Fruit fly (Drosophila melanogaster): Measurements from ENCODE around the gene nac.

The nac gene

DNA sequence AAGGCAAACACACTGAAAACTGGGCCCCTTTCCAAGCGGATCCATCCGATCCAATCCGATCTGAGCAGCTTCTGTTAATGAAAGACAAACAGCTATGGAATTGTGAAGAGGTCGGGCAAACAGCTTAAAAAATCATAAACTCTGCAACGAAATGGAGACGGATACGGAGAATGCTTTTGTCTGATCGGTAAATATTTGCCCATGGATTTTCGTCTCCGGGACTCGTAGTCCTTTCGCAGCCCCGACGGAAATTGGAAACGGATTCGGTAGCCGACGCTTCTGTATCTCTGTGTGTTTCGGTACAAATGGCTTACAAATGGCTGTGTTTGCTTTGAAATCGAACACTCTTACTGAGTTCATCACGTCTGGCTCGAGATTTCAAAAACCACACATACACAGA lies 23.1 kb upstream of the nac start:
- no peak for TF ChIP-seq CG11902 (GFP tag; optimal IDR thresholded peaks at IDR 0.05)
- peak; percentile 33 for TF ChIP-seq fkh (GFP tag; optimal IDR thresholded peaks at IDR 0.05)
- TF ChIP-seq CG6854 (GFP tag; optimal IDR thresholded peaks at IDR 0.05), result no peak
- no peak for TF ChIP-seq CG34406 (GFP tag; optimal IDR thresholded peaks at IDR 0.05)

DNA sequence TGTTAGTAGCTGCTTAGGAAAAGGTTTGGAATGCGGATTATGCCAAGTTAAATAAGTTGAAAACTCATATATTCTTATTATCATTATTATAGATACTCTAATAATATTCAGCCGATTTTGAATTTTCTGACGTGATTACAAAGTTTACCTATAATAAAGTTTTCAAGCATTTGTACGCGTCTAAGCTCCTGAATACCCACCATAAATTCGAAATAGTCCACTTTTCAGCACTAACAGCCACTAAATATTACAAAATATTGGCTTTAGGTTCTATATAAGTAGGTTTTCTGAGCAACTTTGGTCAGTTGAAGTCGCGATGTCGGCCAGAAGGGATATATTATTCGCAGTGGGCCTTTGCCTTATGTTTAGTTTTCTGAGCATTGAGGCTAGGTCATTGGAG lies 20.2 kb upstream of the nac start, which contains the start of gene CG7443:
TSS of gene CG7443 (plus strand) at position 301 of the 400 bp plus-strand sequence.
- TF ChIP-seq CG10669 (GFP tag; optimal IDR thresholded peaks at IDR 0.05) (no peak), pdm3 (GFP tag; optimal IDR thresholded peaks at IDR 0.05) (no peak), CG10631 (GFP tag; optimal IDR thresholded peaks at IDR 0.05) (no peak), Eip75B (GFP tag; optimal IDR thresholded peaks at IDR 0.05) (no peak), Eip93F (GFP tag; optimal IDR thresholded peaks at IDR 0.05) (no peak), achi (GFP tag; optimal IDR thresholded peaks at IDR 0.05) (no peak), fd85E (GFP tag; optimal IDR thresholded peaks at IDR 0.05) (no peak), Ets96B (tag; optimal IDR thresholded peaks at IDR 0.05) (no peak), esn (GFP tag; optimal IDR thresholded peaks at IDR 0.05) (no peak), CG34406 (GFP tag; optimal IDR thresholded peaks at IDR 0.05) (no peak), CG32006 (GFP tag; optimal IDR thresholded peaks at IDR 0.05) (no peak), cyc (GFP tag; optimal IDR thresholded peaks at IDR 0.05) (no peak), ss (GFP tag; optimal IDR thresholded peaks at IDR 0.05) (no peak)

dm6 chr3R:8321447-8321846 lies 17.6 kb upstream of the nac start, which contains the start of gene Or85a:
Gene Or85a (plus strand): TSS chr3R:8321747.
- TF ChIP-seq Eip93F (GFP tag; optimal IDR thresholded peaks at IDR 0.05) (no peak), CG1621 (tag; optimal IDR thresholded peaks at IDR 0.05) (no peak), vri (GFP tag; optimal IDR thresholded peaks at IDR 0.05) (no peak), Sox102F (GFP tag; optimal IDR thresholded peaks at IDR 0.05) (no peak), OdsH (GFP tag; optimal IDR thresholded peaks at IDR 0.05) (no peak), CG8632 (GFP tag; optimal IDR thresholded peaks at IDR 0.05) (no peak), Gug (GFP tag; IDR thresholded peaks at IDR 0.05) (no peak), Eip78C (GFP tag) (no peak), CG10669 (GFP tag; optimal IDR thresholded peaks at IDR 0.05) (no peak), Hr4 (GFP tag; optimal IDR thresholded peaks at IDR 0.05) (no peak), CG6163 (GFP tag; IDR thresholded peaks at IDR 0.05) (no peak), lz (GFP tag; optimal IDR thresholded peaks at IDR 0.05) (no peak), CG10631 (GFP tag; optimal IDR thresholded peaks at IDR 0.05) (no peak), CG6854 (GFP tag; optimal IDR thresholded peaks at IDR 0.05) (no peak), CG11762 (GFP tag; optimal IDR thresholded peaks at IDR 0.05; ENCODE audit: insufficient read depth) (no peak), CG6276 (GFP tag; optimal IDR thresholded peaks at IDR 0.05) (no peak), net (GFP tag; optimal IDR thresholded peaks at IDR 0.05) (no peak), fkh (GFP tag; optimal IDR thresholded peaks at IDR 0.05) (no peak)

DNA sequence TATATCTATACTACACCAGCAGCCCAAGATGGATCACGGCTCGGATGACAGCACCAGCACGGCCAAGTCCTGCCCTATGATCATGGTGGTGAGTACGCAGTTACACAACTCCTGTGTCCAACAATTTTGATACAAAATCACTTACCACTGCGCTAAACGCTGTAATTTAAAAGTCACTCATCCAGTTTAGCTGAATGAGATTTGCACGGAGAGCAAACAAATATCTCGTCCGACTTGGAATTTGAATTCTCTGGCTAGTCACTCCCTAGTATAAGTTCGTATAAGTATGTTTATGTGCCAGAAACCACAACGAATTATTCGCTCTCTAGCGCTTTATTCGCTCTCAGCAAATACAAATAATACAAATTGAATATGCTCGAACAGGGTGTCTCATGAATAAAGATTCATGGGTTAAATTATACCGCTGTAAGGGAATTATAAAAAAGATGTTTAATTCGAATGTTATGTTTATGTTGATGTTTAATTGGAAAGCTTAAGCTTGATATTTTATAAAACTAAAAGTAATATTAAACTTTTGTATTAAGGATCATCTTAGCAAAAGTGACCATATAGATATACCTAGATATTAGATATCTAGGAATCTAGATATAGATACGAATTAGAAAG lies 14.0 kb upstream of the nac start:
- TF ChIP-seq Blimp-1 (GFP tag; optimal IDR thresholded peaks at IDR 0.05), result no peak
- TF ChIP-seq CG6808 (GFP tag; optimal IDR thresholded peaks at IDR 0.05), result no peak
- peak; percentile 71 for TF ChIP-seq eg (GFP tag; IDR thresholded peaks at IDR 0.05)
- peak; percentile 47 for TF ChIP-seq fkh (GFP tag; optimal IDR thresholded peaks at IDR 0.05)
- TF ChIP-seq CG15336 (GFP tag; IDR thresholded peaks at IDR 0.05), result peak; percentile 76
- peak; percentile 51 for TF ChIP-seq Hr4 (GFP tag; optimal IDR thresholded peaks at IDR 0.05)
- TF ChIP-seq CG8119 (GFP tag; IDR thresholded peaks at IDR 0.05), result peak; percentile 66; the same call in 2 of the 3 replicates
- peak; percentile 20 for TF ChIP-seq net (GFP tag; optimal IDR thresholded peaks at IDR 0.05)
- TF ChIP-seq CG6163 (GFP tag; IDR thresholded peaks at IDR 0.05), result peak; percentile 54; the same call in 2 of the 3 replicates

Measured in whole organism, prepupa.